Worm (Caenorhabditis elegans): ENCODE measurements around the gene ZK287.4.

ce11 chrV:9713532-9713931, 28.1 kb upstream of the ZK287.4 start, which contains the start of gene F40F9.10:
- TF ChIP-seq nhr-11 (tag; optimal IDR thresholded peaks at IDR 0.05): no peak
- TF ChIP-seq unc-130 (tag; optimal IDR thresholded peaks at IDR 0.05): no peak
- no peak for TF ChIP-seq ama-1 (optimal IDR thresholded peaks at IDR 0.05)
- no peak for TF ChIP-seq lin-15B (tag; optimal IDR thresholded peaks at IDR 0.05)
- TF ChIP-seq ces-1 (GFP tag; optimal IDR thresholded peaks at IDR 0.05): no peak
- TF ChIP-seq skn-1 (tag; optimal IDR thresholded peaks at IDR 0.05): no peak
- no peak for TF ChIP-seq lsy-2 (tag; optimal IDR thresholded peaks at IDR 0.05)
